Worm (Caenorhabditis elegans): ENCODE data around the gene chil-2.

DNA sequence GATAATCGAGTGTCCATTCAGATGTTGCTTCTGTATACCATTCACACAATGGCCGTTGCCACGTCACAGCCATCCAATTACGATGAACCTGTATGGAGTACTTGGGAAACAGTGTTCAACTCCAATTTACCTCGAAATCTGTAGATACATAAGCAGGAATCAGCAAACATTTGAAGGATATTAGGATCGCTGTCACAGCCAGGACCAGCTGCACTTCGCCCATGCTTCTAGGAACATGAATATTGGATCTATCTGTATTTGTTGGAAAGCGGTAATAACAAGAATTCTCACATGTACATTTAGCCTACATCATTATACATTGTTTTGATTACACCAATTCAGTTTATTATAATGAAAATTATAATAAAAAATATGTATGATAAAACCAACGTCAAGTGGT is 11.8 kb upstream of the chil-2 start, which contains the start of gene algn-8:
- TF ChIP-seq unc-39 (tag; optimal IDR thresholded peaks at IDR 0.05) (no peak), ztf-4 (tag; optimal IDR thresholded peaks at IDR 0.05) (no peak), unc-62 (GFP tag; optimal IDR thresholded peaks at IDR 0.05) (no peak), ceh-82 (tag; optimal IDR thresholded peaks at IDR 0.05) (no peak)

Measured in whole organism, L3 larva.